Worm (Caenorhabditis elegans) whole organism, L2 larva: ENCODE measurements around the gene ZK470.14.

Source experiments
- egl-27 ChIP-seq: sonication (generic microtip); optimal IDR thresholded peaks from 3 replicates; lab custom pipeline; 2017; ENCODE audit warnings: missing biosample characterization, missing genetic modification reagents, missing genetic modification characterization
- gmeb-1 ChIP-seq: fragments of 150-350 bp; optimal IDR thresholded peaks from 2 replicates; lab custom pipeline; 2014; ENCODE audit warnings: missing biosample characterization, missing genetic modification characterization
- lin-39 ChIP-seq: fragments of 150-350 bp; optimal IDR thresholded peaks from 2 replicates; lab custom pipeline; 2014; ENCODE audit warnings: missing biosample characterization, missing genetic modification reagents, missing genetic modification characterization
- mdl-1 ChIP-seq, 2 experiments: fragments of 150-350 bp in 1 of 2; sonication (generic microtip) in 1 of 2; optimal IDR thresholded peaks; 2 replicates each; lab custom pipeline; 2017; ENCODE audit warnings: missing biosample characterization in 2 of 2, missing genetic modification characterization in 2 of 2
- nhr-129 ChIP-seq: fragments of 150-350 bp; optimal IDR thresholded peaks from 2 replicates; lab custom pipeline; 2014; ENCODE audit warnings: missing biosample characterization, missing genetic modification characterization
- nhr-21 ChIP-seq: fragments of 150-350 bp; optimal IDR thresholded peaks from 2 replicates; lab custom pipeline; 2014; ENCODE audit warnings: missing biosample characterization, missing genetic modification characterization
- nhr-237 ChIP-seq: fragments of 150-350 bp; optimal IDR thresholded peaks from 2 replicates; lab custom pipeline; 2014; ENCODE audit warnings: missing biosample characterization, missing genetic modification characterization
- nhr-25 ChIP-seq: fragments of 150-350 bp; sonication (generic microtip); optimal IDR thresholded peaks from 3 replicates; lab custom pipeline; 2014; ENCODE audit warnings: missing biosample characterization, missing genetic modification characterization
- sem-4 ChIP-seq: fragments of 150-350 bp; optimal IDR thresholded peaks from 2 replicates; lab custom pipeline; 2014; ENCODE audit warnings: missing biosample characterization, missing genetic modification reagents, missing genetic modification characterization
- snpc-4 ChIP-seq: fragments of 150-350 bp; optimal IDR thresholded peaks from 2 replicates; lab custom pipeline; 2014; ENCODE audit warnings: missing biosample characterization, missing genetic modification characterization
- ztf-11 ChIP-seq: sonication (generic microtip); optimal IDR thresholded peaks from 2 replicates; lab custom pipeline; 2017; ENCODE audit warnings: missing biosample characterization, missing genetic modification characterization

DNA sequence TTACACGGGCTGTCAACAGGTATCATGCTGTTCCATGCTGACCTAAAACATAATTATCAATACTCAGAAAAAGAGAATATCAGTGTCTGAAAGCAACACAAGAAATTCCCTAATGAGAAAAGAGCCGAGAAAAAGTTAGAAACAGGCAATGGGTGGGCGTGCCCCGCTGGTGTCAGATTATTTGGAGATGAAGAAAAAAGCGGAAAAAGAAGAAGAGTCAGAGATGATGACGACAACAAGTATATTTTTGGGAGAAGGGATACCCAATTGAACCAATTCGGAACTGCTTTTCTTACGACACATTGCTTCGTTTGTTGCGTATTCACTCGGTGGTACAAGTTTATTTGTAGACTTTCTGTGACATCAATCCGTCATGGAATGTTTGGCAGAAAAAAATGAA, 29.2 kb downstream of the ZK470.14 start, which contains the start of gene F20B6.4:
- no peak for TF ChIP-seq sem-4 (tag; lab: Kevin White, UChicago)
- TF ChIP-seq mdl-1 (tag; optimal IDR thresholded peaks at IDR 0.05; lab: Kevin White, UChicago): no peak
- no peak for TF ChIP-seq ztf-11 (tag; lab: Kevin White, UChicago)
- no peak for TF ChIP-seq lin-39
- no peak for TF ChIP-seq nhr-129 (tag; lab: Kevin White, UChicago)
- TF ChIP-seq nhr-25 (tag; lab: Kevin White, UChicago): no peak
- no peak for TF ChIP-seq nhr-237 (tag; lab: Kevin White, UChicago)
- TF ChIP-seq gmeb-1 (tag; lab: Kevin White, UChicago): no peak
- no peak for TF ChIP-seq egl-27 (tag; lab: Kevin White, UChicago)
- no peak for TF ChIP-seq snpc-4 (tag; lab: Kevin White, UChicago)
- TF ChIP-seq nhr-21 (tag; lab: Kevin White, UChicago): no peak
